Fruit fly (Drosophila melanogaster): ENCODE results near the gene CG7567.
A peak's percentile ranks its signal among the peaks of the same experiment; 100 is the strongest.

CG7567 gene

dm6 chr3R:29566997-29567670 lies 20.8 kb downstream of the CG7567 start (continued):
- TF ChIP-seq Med (GFP tag) (peak; percentile 94), fru (optimal IDR thresholded peaks at IDR 0.05) (no peak), bbx (GFP tag; IDR thresholded peaks at IDR 0.05; ENCODE audit: partially characterized antibody) (no peak), CG15601 (tag; optimal IDR thresholded peaks at IDR 0.05) (peak; percentile 34), CG14441 (GFP tag; IDR thresholded peaks at IDR 0.05) (peak; percentile 57), al (GFP tag; IDR thresholded peaks at IDR 0.05) (no peak), kni (GFP tag; optimal IDR thresholded peaks at IDR 0.05) (peak; percentile 50), Sin3A (optimal IDR thresholded peaks at IDR 0.05) (no peak), gce (GFP tag; IDR thresholded peaks at IDR 0.05) (no peak), CG17361 (GFP tag; IDR thresholded peaks at IDR 0.05) (peak; percentile 61), seq (GFP tag; IDR thresholded peaks at IDR 0.05) (peak; percentile 52), Dref (GFP tag; IDR thresholded peaks at IDR 0.05) (no peak), ttk (GFP tag; IDR thresholded peaks at IDR 0.05) (0 out of 2 replicates have a peak, but pooled peaks have one; percentile 52), sob (GFP tag; IDR thresholded peaks at IDR 0.05) (peak; percentile 48; the same call in 1 of the 2 replicates), CG5180 (GFP tag; optimal IDR thresholded peaks at IDR 0.05) (peak; percentile 29), MESR4 (GFP tag; optimal IDR thresholded peaks at IDR 0.05) (no peak), chinmo (GFP tag; IDR thresholded peaks at IDR 0.05; ENCODE audit: partially characterized antibody) (0 out of 4 replicates have a peak, but pooled peaks have one; percentile 31), Dad (GFP tag; optimal IDR thresholded peaks at IDR 0.05) (peak; percentile 45), grn (GFP tag; optimal IDR thresholded peaks at IDR 0.05) (no peak), da (GFP tag; optimal IDR thresholded peaks at IDR 0.05) (no peak), CG13424 (tag; optimal IDR thresholded peaks at IDR 0.05) (peak; percentile 68), CG9609 (GFP tag; optimal IDR thresholded peaks at IDR 0.05) (peak; percentile 48), CkIIα-i1 (GFP tag; IDR thresholded peaks at IDR 0.05) (no peak), CG12071 (GFP tag; optimal IDR thresholded peaks at IDR 0.05) (no peak)

DNA sequence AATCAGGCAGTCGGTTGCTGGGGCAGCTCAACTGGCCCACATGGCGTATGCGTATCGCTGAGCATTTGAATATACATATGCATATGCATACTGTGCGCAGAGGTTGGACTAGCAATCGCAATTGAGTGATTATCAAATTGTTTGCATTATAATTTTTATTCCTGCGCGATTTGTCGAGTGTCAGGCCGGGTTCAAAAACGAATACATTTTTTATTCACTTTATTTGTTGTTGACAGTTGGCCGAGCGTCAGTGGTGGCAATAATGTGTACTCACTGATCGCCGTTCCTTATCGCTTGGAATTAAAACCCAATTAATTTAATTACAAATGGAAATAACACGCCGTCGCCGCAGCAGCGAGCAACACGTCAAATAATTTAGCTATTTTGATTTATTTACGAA lies 22.2 kb downstream of the CG7567 start:
- TF ChIP-seq Adf1 (GFP tag; IDR thresholded peaks at IDR 0.05) = no peak
- no peak for TF ChIP-seq cato (GFP tag; optimal IDR thresholded peaks at IDR 0.05; ENCODE audit: borderline replicate concordance)
- TF ChIP-seq sna (GFP tag; IDR thresholded peaks at IDR 0.05; ENCODE audit: partially characterized antibody) = no peak
- TF ChIP-seq chinmo (GFP tag; IDR thresholded peaks at IDR 0.05; ENCODE audit: partially characterized antibody) = 0 out of 4 replicates have a peak, but pooled peaks have one; percentile 32
- TF ChIP-seq CG18619 (GFP tag; optimal IDR thresholded peaks at IDR 0.05) = no peak
- TF ChIP-seq Taf1 (GFP tag; IDR thresholded peaks at IDR 0.05) = no peak
- TF ChIP-seq cas (GFP tag; IDR thresholded peaks at IDR 0.05) = no peak
- no peak for TF ChIP-seq tio (GFP tag; optimal IDR thresholded peaks at IDR 0.05)
- peak; percentile 71 for TF ChIP-seq abd-A (tag; optimal IDR thresholded peaks at IDR 0.05)
- TF ChIP-seq D (optimal IDR thresholded peaks at IDR 0.05) = no peak
- TF ChIP-seq D (GFP tag; optimal IDR thresholded peaks at IDR 0.05) = no peak
- no peak for TF ChIP-seq inv (GFP tag; IDR thresholded peaks at IDR 0.05; ENCODE audit: partially characterized antibody)
- no peak for TF ChIP-seq CG13424 (tag; optimal IDR thresholded peaks at IDR 0.05)
- peak; percentile 37 for TF ChIP-seq CG10543 (GFP tag; optimal IDR thresholded peaks at IDR 0.05)
- peak; percentile 12 for TF ChIP-seq CG34376 (GFP tag; optimal IDR thresholded peaks at IDR 0.05)
- peak; percentile 25 for TF ChIP-seq mirr (GFP tag; optimal IDR thresholded peaks at IDR 0.05)
- no peak for TF ChIP-seq CG1792 (GFP tag; optimal IDR thresholded peaks at IDR 0.05)
- no peak for TF ChIP-seq CG10979 (tag; optimal IDR thresholded peaks at IDR 0.05)
- TF ChIP-seq ase (GFP tag; IDR thresholded peaks at IDR 0.05) = no peak
- no peak for TF ChIP-seq Optix (GFP tag; IDR thresholded peaks at IDR 0.05)
- no peak for TF ChIP-seq CG34422 (GFP tag; IDR thresholded peaks at IDR 0.05)
- no peak for TF ChIP-seq CG13775 (GFP tag; optimal IDR thresholded peaks at IDR 0.05)
- peak; percentile 62 for TF ChIP-seq sug (tag; optimal IDR thresholded peaks at IDR 0.05)
- TF ChIP-seq kah (GFP tag; optimal IDR thresholded peaks at IDR 0.05) = no peak
- TF ChIP-seq lab (GFP tag; optimal IDR thresholded peaks at IDR 0.05) = peak; percentile 35
- no peak for TF ChIP-seq CG7928 (GFP tag; optimal IDR thresholded peaks at IDR 0.05)
